Fruit fly (Drosophila melanogaster): ENCODE measurements around the gene CG7384.

CG7384 gene

dm6 chr2L:10476879-10477278, 33.4 kb downstream of the CG7384 start, which contains the start of gene RluA-2:
Gene RluA-2 (plus strand): TSS chr2L:10477073.
- TF ChIP-seq sna (GFP tag; IDR thresholded peaks at IDR 0.05; ENCODE audit: partially characterized antibody): 0 out of 2 replicates have a peak, but pooled peaks have one; percentile 40
- peak; percentile 33 for TF ChIP-seq BEAF-32 (GFP tag; optimal IDR thresholded peaks at IDR 0.05)
- TF ChIP-seq stwl (tag; optimal IDR thresholded peaks at IDR 0.05): peak; percentile 38
- TF ChIP-seq jing (GFP tag; optimal IDR thresholded peaks at IDR 0.05): no peak
- 0 out of 3 replicates have a peak, but pooled peaks have one; percentile 11 for TF ChIP-seq row (GFP tag; IDR thresholded peaks at IDR 0.05)
- TF ChIP-seq amos (GFP tag; IDR thresholded peaks at IDR 0.05; ENCODE audit: partially characterized antibody): peak; percentile 18; the same call in 1 of the 2 replicates
- TF ChIP-seq Atf-2 (GFP tag; optimal IDR thresholded peaks at IDR 0.05): no peak
- no peak for TF ChIP-seq Sox102F (GFP tag; optimal IDR thresholded peaks at IDR 0.05)
- TF ChIP-seq eve (GFP tag; optimal IDR thresholded peaks at IDR 0.05): peak in 1 of 2 experiments; percentile 26
- TF ChIP-seq vnd (GFP tag; IDR thresholded peaks at IDR 0.05; ENCODE audit: partially characterized antibody): no peak
- TF ChIP-seq Myb (GFP tag; optimal IDR thresholded peaks at IDR 0.05): peak; percentile 81
- TF ChIP-seq Dref (GFP tag; IDR thresholded peaks at IDR 0.05): peak; percentile 58
- TF ChIP-seq Bgb (GFP tag; IDR thresholded peaks at IDR 0.05; ENCODE audit: partially characterized antibody): peak; percentile 24; the same call in 1 of the 2 replicates
- TF ChIP-seq pzg (GFP tag; optimal IDR thresholded peaks at IDR 0.05): peak; percentile 22
- TF ChIP-seq MBD-R2 (GFP tag; IDR thresholded peaks at IDR 0.05): peak; percentile 52; the same call in 1 of the 2 replicates
- TF ChIP-seq Dp (GFP tag; optimal IDR thresholded peaks at IDR 0.05): peak; percentile 49
- peak; percentile 15; the same call in 1 of the 2 replicates for TF ChIP-seq hbn (GFP tag; IDR thresholded peaks at IDR 0.05; ENCODE audit: partially characterized antibody)
- TF ChIP-seq CG18262 (tag; optimal IDR thresholded peaks at IDR 0.05): no peak
- TF ChIP-seq Scr (GFP tag; IDR thresholded peaks at IDR 0.05; ENCODE audit: partially characterized antibody): peak; percentile 53; the same call in 1 of the 2 replicates
- no peak for TF ChIP-seq tx (GFP tag; optimal IDR thresholded peaks at IDR 0.05)
- peak; percentile 4 for TF ChIP-seq CG2116 (GFP tag; optimal IDR thresholded peaks at IDR 0.05)
- TF ChIP-seq Dll (GFP tag; IDR thresholded peaks at IDR 0.05; ENCODE audit: partially characterized antibody): 0 out of 4 replicates have a peak, but pooled peaks have one; percentile 43
- TF ChIP-seq CG13287 (GFP tag; IDR thresholded peaks at IDR 0.05; ENCODE audit: partially characterized antibody): peak; percentile 61
- peak; percentile 94 for TF ChIP-seq wek (GFP tag; optimal IDR thresholded peaks at IDR 0.05)
- TF ChIP-seq E2f2 (GFP tag; IDR thresholded peaks at IDR 0.05): peak; percentile 48
- peak; percentile 98 for TF ChIP-seq CG15514 (GFP tag; optimal IDR thresholded peaks at IDR 0.05)

dm6 chr2L:10474815-10475214, 35.4 kb downstream of the CG7384 start:
- TF ChIP-seq sens-2 (GFP tag; IDR thresholded peaks at IDR 0.05) (no peak), CG5180 (GFP tag; optimal IDR thresholded peaks at IDR 0.05) (peak; percentile 91)

dm6 chr2L:10474268-10474678, 36.0 kb downstream of the CG7384 start, which contains the start of gene RluA-1:
Gene RluA-1 (minus strand): TSS chr2L:10474349.
- TF ChIP-seq CG31365 (tag; optimal IDR thresholded peaks at IDR 0.05) (peak; percentile 92), cad (GFP tag; optimal IDR thresholded peaks at IDR 0.05) (no peak), Med (GFP tag) (peak; percentile 99), HLH4C (GFP tag; IDR thresholded peaks at IDR 0.05; ENCODE audit: partially characterized antibody) (peak; percentile 58), psq (GFP tag; optimal IDR thresholded peaks at IDR 0.05) (peak; percentile 96), crp (GFP tag; optimal IDR thresholded peaks at IDR 0.05) (peak; percentile 29 to 75), zen (tag; optimal IDR thresholded peaks at IDR 0.05) (peak; percentile 100), CG43689 (GFP tag; IDR thresholded peaks at IDR 0.05) (peak; percentile 97), CG11247 (GFP tag; IDR thresholded peaks at IDR 0.05) (peak; percentile 99), gce (GFP tag; IDR thresholded peaks at IDR 0.05) (peak; percentile 100), CG11456 (GFP tag; IDR thresholded peaks at IDR 0.05) (peak; percentile 99), CG7357 (GFP tag; IDR thresholded peaks at IDR 0.05) (peak; percentile 97), CG6813 (GFP tag; optimal IDR thresholded peaks at IDR 0.05) (peak; percentile 99), CG9876 (GFP tag; optimal IDR thresholded peaks at IDR 0.05) (peak; percentile 72), CG1529 (GFP tag; optimal IDR thresholded peaks at IDR 0.05) (peak; percentile 99), bsh (GFP tag; optimal IDR thresholded peaks at IDR 0.05) (peak; percentile 94 to 100), CG10267 (tag; optimal IDR thresholded peaks at IDR 0.05) (peak; percentile 97), gsb-n (tag; optimal IDR thresholded peaks at IDR 0.05) (peak; percentile 100), emc (GFP tag; optimal IDR thresholded peaks at IDR 0.05) (peak; percentile 79)
